Worm (Caenorhabditis elegans): Measurements from ENCODE around the gene rbmx-2.

rbmx-2 gene

ce11 chrII:6196875-6197274 lies at the start of gene rbmx-2, which contains the start of gene C30B5.2:
Gene rbmx-2, minus strand, starts transcription at chrII:6196948.
Gene C30B5.2, plus strand, starts transcription at chrII:6197180.
- TF ChIP-seq sma-3 (GFP tag; optimal IDR thresholded peaks at IDR 0.05), result peak; percentile 22
- peak; percentile 53 for TF ChIP-seq nhr-129 (tag; optimal IDR thresholded peaks at IDR 0.05)
- TF ChIP-seq ztf-1 (GFP tag; conservative IDR thresholded peaks at IDR 0.05), result no peak
- TF ChIP-seq lsy-2 (tag; optimal IDR thresholded peaks at IDR 0.05), result peak; percentile 69 to 92
- peak; percentile 24 for TF ChIP-seq lin-11 (tag; optimal IDR thresholded peaks at IDR 0.05)
- TF ChIP-seq sma-9 (GFP tag; optimal IDR thresholded peaks at IDR 0.05), result peak; percentile 55
- TF ChIP-seq sma-9 (tag; optimal IDR thresholded peaks at IDR 0.05), result no peak
- no peak for TF ChIP-seq C34F6.9 (tag; optimal IDR thresholded peaks at IDR 0.05)
- TF ChIP-seq ceh-16 (tag; optimal IDR thresholded peaks at IDR 0.05), result peak; percentile 2
- TF ChIP-seq fos-1 (tag; optimal IDR thresholded peaks at IDR 0.05), result peak; percentile 26

- no peak for TF ChIP-seq unc-62 (GFP tag; optimal IDR thresholded peaks at IDR 0.05)
- TF ChIP-seq nhr-23 (tag; optimal IDR thresholded peaks at IDR 0.05), result no peak
- TF ChIP-seq unc-55 (GFP tag; optimal IDR thresholded peaks at IDR 0.05), result no peak
- no peak for TF ChIP-seq Y55F3AM.14 (GFP tag; optimal IDR thresholded peaks at IDR 0.05)
- no peak for TF ChIP-seq skn-1 (tag; optimal IDR thresholded peaks at IDR 0.05)
- no peak for TF ChIP-seq ceh-16 (tag; optimal IDR thresholded peaks at IDR 0.05)
- no peak for TF ChIP-seq blmp-1 (tag; optimal IDR thresholded peaks at IDR 0.05; ENCODE audit: insufficient read depth)
- no peak for TF ChIP-seq ceh-82 (tag; optimal IDR thresholded peaks at IDR 0.05)
These were observed 49.3 kb upstream of the rbmx-2 start, which contains the start of gene lelo-1 for ce11 chrII:6246054-6246453. Gene lelo-1, plus strand, starts transcription at chrII:6246354.

- TF ChIP-seq R02D3.7 (tag; optimal IDR thresholded peaks at IDR 0.05), result no peak
- TF ChIP-seq lin-13 (GFP tag; optimal IDR thresholded peaks at IDR 0.05), result no peak
- no peak for TF ChIP-seq nhr-6 (tag; optimal IDR thresholded peaks at IDR 0.05)
- peak; percentile 50 for TF ChIP-seq gmeb-1 (tag; optimal IDR thresholded peaks at IDR 0.05)
These were observed 48.5 kb upstream of the rbmx-2 start, which contains the start of gene blos-4 for ce11 chrII:6245199-6245702. Gene blos-4, plus strand, starts transcription at chrII:6245249.

ce11 chrII:6244171-6244570 lies 47.4 kb upstream of the rbmx-2 start, which contains the start of gene tat-4:
Gene tat-4, minus strand, starts transcription at chrII:6244287.
- peak; percentile 89 for TF ChIP-seq fos-1 (tag; optimal IDR thresholded peaks at IDR 0.05)
- no peak for TF ChIP-seq nhr-237 (tag; optimal IDR thresholded peaks at IDR 0.05)

- no peak for TF ChIP-seq F13H6.1 (tag; optimal IDR thresholded peaks at IDR 0.05)
- no peak for TF ChIP-seq Y55F3AM.14 (GFP tag; optimal IDR thresholded peaks at IDR 0.05)
- TF ChIP-seq nhr-11 (tag; optimal IDR thresholded peaks at IDR 0.05), result no peak
- TF ChIP-seq sma-3 (GFP tag; optimal IDR thresholded peaks at IDR 0.05), result no peak
- no peak for TF ChIP-seq lsy-2 (tag; optimal IDR thresholded peaks at IDR 0.05)
- TF ChIP-seq blmp-1 (tag; optimal IDR thresholded peaks at IDR 0.05; ENCODE audit: insufficient read depth), result no peak
- TF ChIP-seq gmeb-1 (tag; optimal IDR thresholded peaks at IDR 0.05), result no peak
- no peak for TF ChIP-seq nhr-237 (tag; optimal IDR thresholded peaks at IDR 0.05)
- no peak for TF ChIP-seq lin-11 (tag; optimal IDR thresholded peaks at IDR 0.05)
- TF ChIP-seq nhr-77 (tag; optimal IDR thresholded peaks at IDR 0.05), result no peak
- TF ChIP-seq nhr-21 (tag; optimal IDR thresholded peaks at IDR 0.05), result no peak
- no peak for TF ChIP-seq C34F6.9 (tag; optimal IDR thresholded peaks at IDR 0.05)
- no peak for TF ChIP-seq snpc-4 (tag; optimal IDR thresholded peaks at IDR 0.05)
- TF ChIP-seq fos-1 (tag; optimal IDR thresholded peaks at IDR 0.05), result no peak
These were observed 45.0 kb upstream of the rbmx-2 start, which contains the start of gene T24H7.8 for ce11 chrII:6241758-6242157. Gene T24H7.8, plus strand, starts transcription at chrII:6242058.

ce11 chrII:6236093-6236945 lies 39.6 kb upstream of the rbmx-2 start:
- TF ChIP-seq sma-3 (GFP tag; optimal IDR thresholded peaks at IDR 0.05) (no peak), nhr-237 (tag; optimal IDR thresholded peaks at IDR 0.05) (no peak), snpc-4 (tag; optimal IDR thresholded peaks at IDR 0.05) (no peak), C34F6.9 (tag; optimal IDR thresholded peaks at IDR 0.05) (no peak), lin-11 (tag; optimal IDR thresholded peaks at IDR 0.05) (no peak), nhr-11 (tag; optimal IDR thresholded peaks at IDR 0.05) (no peak), dmd-4 (tag; optimal IDR thresholded peaks at IDR 0.05) (no peak), ztf-1 (GFP tag; conservative IDR thresholded peaks at IDR 0.05) (no peak), lin-39 (tag; optimal IDR thresholded peaks at IDR 0.05) (no peak), nhr-10 (tag; optimal IDR thresholded peaks at IDR 0.05) (no peak), unc-62 (GFP tag; optimal IDR thresholded peaks at IDR 0.05) (no peak), lsy-2 (tag; optimal IDR thresholded peaks at IDR 0.05) (no peak), nhr-129 (tag; optimal IDR thresholded peaks at IDR 0.05) (peak; percentile 21), ztf-4 (tag; optimal IDR thresholded peaks at IDR 0.05) (no peak), unc-39 (tag; optimal IDR thresholded peaks at IDR 0.05) (no peak), nhr-25 (tag; optimal IDR thresholded peaks at IDR 0.05) (peak; percentile 4), aly-2 (tag; optimal IDR thresholded peaks at IDR 0.05) (no peak), unc-55 (GFP tag; optimal IDR thresholded peaks at IDR 0.05) (no peak), egl-27 (tag; optimal IDR thresholded peaks at IDR 0.05) (no peak), Y55F3AM.14 (GFP tag; optimal IDR thresholded peaks at IDR 0.05) (no peak), F13H6.1 (tag; optimal IDR thresholded peaks at IDR 0.05) (peak; percentile 46), alr-1 (tag; optimal IDR thresholded peaks at IDR 0.05) (no peak), fos-1 (tag; optimal IDR thresholded peaks at IDR 0.05) (no peak), ZK546.5 (tag; optimal IDR thresholded peaks at IDR 0.05) (no peak), mdl-1 (tag; optimal IDR thresholded peaks at IDR 0.05) (no peak)

Measured in whole organism, L2 larva.